Worm (Caenorhabditis elegans): Measurements from ENCODE around the gene sre-3.

Gene sre-3

DNA sequence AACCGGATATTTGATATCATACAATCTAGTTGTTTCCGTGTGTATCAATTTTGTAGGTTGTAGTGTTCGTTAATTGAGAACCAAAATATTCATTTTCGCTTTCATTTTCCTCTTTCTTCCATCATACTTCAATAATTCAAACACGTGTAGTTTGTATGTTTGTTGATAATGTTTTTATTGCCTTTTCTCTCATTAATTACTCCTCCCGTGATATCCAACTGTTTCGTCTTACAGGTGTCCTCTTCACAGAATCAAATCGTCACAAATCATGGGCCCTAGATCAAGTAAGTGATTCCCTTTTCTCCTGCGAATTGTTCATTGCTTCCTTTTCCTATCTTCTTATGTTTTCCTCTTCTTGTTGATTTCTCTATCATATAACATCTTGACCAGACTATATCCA is 46.5 kb upstream of the sre-3 start, which contains the start of gene nhr-21:
nhr-21 (plus strand) TSS at position 235 of the 400 bp plus-strand sequence.
- TF ChIP-seq egl-27 (tag; optimal IDR thresholded peaks at IDR 0.05) (no peak), elt-2 (tag; optimal IDR thresholded peaks at IDR 0.05) (no peak), ceh-82 (tag; optimal IDR thresholded peaks at IDR 0.05) (no peak), mdl-1 (tag; optimal IDR thresholded peaks at IDR 0.05) (no peak), fkh-10 (GFP tag; optimal IDR thresholded peaks at IDR 0.05) (no peak), nhr-25 (tag; optimal IDR thresholded peaks at IDR 0.05) (peak; percentile 24), nhr-67 (tag; optimal IDR thresholded peaks at IDR 0.05) (no peak), nhr-23 (tag; optimal IDR thresholded peaks at IDR 0.05) (peak; percentile 50), nfya-1 (tag; optimal IDR thresholded peaks at IDR 0.05; ENCODE audit: insufficient read depth) (peak; percentile 35), unc-62 (GFP tag; optimal IDR thresholded peaks at IDR 0.05) (no peak), nhr-237 (tag; optimal IDR thresholded peaks at IDR 0.05) (no peak), ceh-28 (tag; optimal IDR thresholded peaks at IDR 0.05) (peak; percentile 10), ztf-4 (tag; optimal IDR thresholded peaks at IDR 0.05) (no peak), nhr-12 (tag; optimal IDR thresholded peaks at IDR 0.05) (no peak), skn-1 (tag; optimal IDR thresholded peaks at IDR 0.05) (no peak), egl-5 (tag; optimal IDR thresholded peaks at IDR 0.05) (no peak), elt-3 (tag; optimal IDR thresholded peaks at IDR 0.05) (peak in 1 of 3 experiments; percentile 56), daf-12 (tag; optimal IDR thresholded peaks at IDR 0.05) (no peak), hmg-11 (tag; optimal IDR thresholded peaks at IDR 0.05) (no peak), ama-1 (optimal IDR thresholded peaks at IDR 0.05) (peak; percentile 52), lin-15B (tag; optimal IDR thresholded peaks at IDR 0.05) (no peak), nhr-11 (tag; optimal IDR thresholded peaks at IDR 0.05) (no peak), ceh-9 (tag; optimal IDR thresholded peaks at IDR 0.05) (no peak)

DNA sequence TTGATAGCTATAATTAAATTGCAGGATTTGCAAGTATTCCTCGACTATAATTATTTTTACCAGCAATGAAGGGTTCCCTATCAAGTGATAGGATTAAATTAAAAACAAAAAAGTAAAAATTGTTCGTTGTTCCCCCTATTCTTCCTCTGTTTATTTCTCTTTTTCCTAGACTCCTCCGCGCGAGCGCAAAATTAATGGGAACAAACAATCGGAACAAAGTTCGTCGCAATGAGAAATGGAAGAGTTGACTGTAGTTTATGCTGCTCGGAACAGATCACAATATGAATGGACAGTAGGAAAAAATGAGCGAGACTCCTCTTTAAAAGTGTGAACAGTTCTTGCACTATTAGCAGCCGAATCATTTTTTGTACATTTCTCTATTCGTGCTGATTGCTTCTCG is 44.8 kb upstream of the sre-3 start:
- TF ChIP-seq sea-2 (GFP tag; optimal IDR thresholded peaks at IDR 0.05) (no peak), pha-4 (tag; optimal IDR thresholded peaks at IDR 0.05) (peak; percentile 73), ama-1 (optimal IDR thresholded peaks at IDR 0.05) (peak; percentile 65), unc-62 (GFP tag; optimal IDR thresholded peaks at IDR 0.05) (no peak), R02D3.7 (tag; optimal IDR thresholded peaks at IDR 0.05) (no peak), ceh-82 (tag; optimal IDR thresholded peaks at IDR 0.05) (no peak)

DNA sequence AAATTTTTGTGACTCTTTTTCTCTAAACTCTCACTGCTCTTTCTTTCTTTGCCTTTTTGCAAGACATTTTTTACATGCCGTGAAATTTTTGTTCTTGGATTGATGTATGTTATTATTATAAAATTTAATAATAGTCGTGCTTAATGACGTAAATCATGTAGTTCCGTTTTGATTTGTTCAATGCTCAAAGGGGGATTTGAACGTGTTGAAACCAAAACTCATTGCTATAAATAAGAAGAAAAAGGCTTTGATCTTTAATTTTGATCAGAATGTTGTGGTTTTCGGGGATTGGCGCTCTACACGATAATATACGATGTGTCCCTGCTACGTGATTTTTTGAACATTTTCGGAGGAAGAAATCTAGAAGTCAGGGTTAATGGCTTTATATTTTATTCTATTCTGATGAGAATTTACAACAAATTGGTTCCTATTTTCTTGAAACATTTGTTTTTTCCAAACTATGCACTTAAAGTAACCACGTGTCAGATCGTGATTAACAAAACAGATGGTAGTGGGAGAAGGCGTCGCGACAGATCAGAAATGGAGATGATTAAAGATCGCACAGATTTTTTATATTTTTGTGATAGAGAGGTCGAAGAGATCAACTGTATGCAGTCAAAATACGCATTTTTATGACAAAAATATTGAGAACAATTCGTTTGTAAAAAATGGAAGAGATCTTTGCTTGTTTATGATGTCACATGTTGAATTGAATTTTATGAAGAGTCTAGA is 43.8 kb upstream of the sre-3 start:
- TF ChIP-seq mdl-1 (tag; optimal IDR thresholded peaks at IDR 0.05) (no peak), sea-2 (GFP tag; optimal IDR thresholded peaks at IDR 0.05) (no peak), ceh-82 (tag; optimal IDR thresholded peaks at IDR 0.05) (no peak), ztf-4 (tag; optimal IDR thresholded peaks at IDR 0.05) (no peak), daf-12 (tag; optimal IDR thresholded peaks at IDR 0.05) (no peak), ceh-28 (tag; optimal IDR thresholded peaks at IDR 0.05) (no peak), unc-39 (tag; optimal IDR thresholded peaks at IDR 0.05) (no peak), ama-1 (optimal IDR thresholded peaks at IDR 0.05) (no peak)

DNA sequence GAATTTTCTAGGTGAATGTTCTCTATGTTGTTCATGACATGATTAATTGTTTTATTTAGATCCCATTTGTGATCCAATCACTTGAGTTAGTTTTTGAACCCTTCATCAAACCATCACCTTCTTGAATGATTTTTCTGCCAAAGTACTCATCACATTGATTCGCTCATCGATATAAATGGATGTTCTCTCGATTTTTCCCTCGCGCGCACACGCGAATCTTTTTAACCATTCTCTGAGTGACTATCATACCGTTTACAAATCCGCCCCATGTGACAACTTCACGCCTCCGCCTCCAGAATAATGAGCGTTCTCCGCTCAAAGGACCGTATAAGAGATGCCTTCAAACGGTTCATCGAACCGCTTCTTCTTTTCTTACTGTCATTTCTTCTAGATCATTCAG is 42.7 kb upstream of the sre-3 start:
- TF ChIP-seq lsy-12 (tag; optimal IDR thresholded peaks at IDR 0.05), result no peak
- TF ChIP-seq nhr-43 (tag; optimal IDR thresholded peaks at IDR 0.05; ENCODE audit: poor library complexity, severe bottlenecking), result peak; percentile 89
- peak; percentile 63 for TF ChIP-seq nhr-23 (tag; optimal IDR thresholded peaks at IDR 0.05)
- TF ChIP-seq ama-1 (optimal IDR thresholded peaks at IDR 0.05), result peak; percentile 48
- TF ChIP-seq R02D3.7 (tag; optimal IDR thresholded peaks at IDR 0.05), result peak; percentile 0
- no peak for TF ChIP-seq ceh-9 (tag; optimal IDR thresholded peaks at IDR 0.05)
- TF ChIP-seq mdl-1 (tag; optimal IDR thresholded peaks at IDR 0.05), result peak; percentile 50

DNA sequence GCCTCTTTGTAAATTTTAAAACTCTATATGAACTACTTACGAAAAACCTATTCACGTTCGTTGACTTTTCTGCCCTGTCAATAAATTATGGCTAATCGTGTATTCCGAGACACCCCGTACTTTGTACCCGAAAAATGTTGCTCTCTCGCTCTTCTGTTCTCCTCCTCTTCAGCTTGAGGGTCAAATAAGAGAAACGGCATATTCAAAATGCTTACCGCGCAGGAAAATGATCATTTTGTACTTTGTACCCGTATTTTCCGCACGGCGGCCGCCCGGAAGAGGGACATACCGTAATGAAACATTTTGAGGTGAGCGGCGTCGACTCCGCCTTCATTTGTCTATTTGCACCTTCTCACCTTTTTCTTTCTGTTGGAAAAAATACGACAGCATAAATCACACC is 41.9 kb upstream of the sre-3 start:
- TF ChIP-seq nhr-77 (tag; optimal IDR thresholded peaks at IDR 0.05) (no peak), lin-39 (tag; optimal IDR thresholded peaks at IDR 0.05) (peak; percentile 34), nhr-12 (tag; optimal IDR thresholded peaks at IDR 0.05) (no peak), ama-1 (optimal IDR thresholded peaks at IDR 0.05) (peak; percentile 86), nhr-28 (tag; optimal IDR thresholded peaks at IDR 0.05) (no peak), fkh-2 (tag; optimal IDR thresholded peaks at IDR 0.05) (no peak), nhr-43 (tag; optimal IDR thresholded peaks at IDR 0.05; ENCODE audit: poor library complexity, severe bottlenecking) (no peak), daf-12 (tag; optimal IDR thresholded peaks at IDR 0.05) (no peak), aly-2 (tag; optimal IDR thresholded peaks at IDR 0.05) (no peak)

Data from whole organism, L3 larva.